Worm (Caenorhabditis elegans) whole organism, L1 larva: ENCODE measurements around the gene acs-6.

Source experiments
- C04F5.9 ChIP-seq: sonication (generic microtip); optimal IDR thresholded peaks from 2 replicates; lab custom pipeline; 2016; ENCODE audit warnings: missing genetic modification characterization, missing compliant biosample characterization
- dpl-1 ChIP-seq, 3 experiments: fragments of 150-350 bp in 2 of 3; sonication (generic microtip) in 1 of 3; optimal IDR thresholded peaks; 2 replicates each; lab custom pipeline; 2014 to 2017; ENCODE audit warnings: missing biosample characterization in 3 of 3, missing genetic modification characterization in 3 of 3, missing genetic modification reagents in 3 of 3
- fkh-8 ChIP-seq: sonication (generic microtip); optimal IDR thresholded peaks from 2 replicates; lab custom pipeline; 2016; ENCODE audit warnings: mild to moderate bottlenecking, missing genetic modification characterization, missing compliant biosample characterization
- lin-15B ChIP-seq: fragments of 150-350 bp; sonication (generic microtip); optimal IDR thresholded peaks from 3 replicates; lab custom pipeline; 2014; ENCODE audit warnings: missing biosample characterization, missing genetic modification characterization
- lsy-2 ChIP-seq, 2 experiments: fragments of 150-350 bp; optimal IDR thresholded peaks; 2 replicates each; lab custom pipeline; 2014; ENCODE audit warnings: missing biosample characterization in 2 of 2, missing genetic modification characterization in 2 of 2
- nhr-47 ChIP-seq: sonication (generic microtip); optimal IDR thresholded peaks from 2 replicates; lab custom pipeline; 2016; ENCODE audit warnings: mild to moderate bottlenecking, missing genetic modification characterization, moderate library complexity, missing compliant biosample characterization
- nhr-84 ChIP-seq: sonication (generic microtip); optimal IDR thresholded peaks from 2 replicates; lab custom pipeline; 2017; ENCODE audit warnings: missing biosample characterization, missing genetic modification characterization
- pax-3 ChIP-seq: fragments of 200-800 bp; sonication (Bioruptor generic); optimal IDR thresholded peaks from 2 replicates; lab custom pipeline; 2018; ENCODE audit warnings: mild to moderate bottlenecking, missing genetic modification characterization, moderate library complexity, missing compliant biosample characterization
- rnt-1 ChIP-seq: sonication (generic microtip); optimal IDR thresholded peaks from 2 replicates; lab custom pipeline; 2016; ENCODE audit warnings: mild to moderate bottlenecking, missing genetic modification characterization, moderate library complexity, missing compliant biosample characterization
- snpc-4 ChIP-seq: fragments of 150-350 bp; optimal IDR thresholded peaks from 2 replicates; lab custom pipeline; 2014; ENCODE audit warnings: missing biosample characterization, missing genetic modification characterization
- swsn-7 ChIP-seq: sonication (generic microtip); optimal IDR thresholded peaks from 2 replicates; lab custom pipeline; 2016; ENCODE audit warnings: missing genetic modification characterization, missing compliant biosample characterization
- tbx-2 ChIP-seq: sonication (generic microtip); optimal IDR thresholded peaks from 2 replicates; lab custom pipeline; 2016; ENCODE audit warnings: missing genetic modification characterization, missing compliant biosample characterization
- tlp-1 ChIP-seq: fragments of 150-350 bp; optimal IDR thresholded peaks from 2 replicates; lab custom pipeline; 2014; ENCODE audit warnings: missing biosample characterization, missing genetic modification characterization

acs-6 gene

ce11 chrII:7112780-7113179, 51.0 kb downstream of the acs-6 start, which contains the start of gene F10E7.6:
Gene F10E7.6 (plus strand): TSS chrII:7113080.
- TF ChIP-seq rnt-1 (tag; lab: Kevin White, UChicago) = no peak
- no peak for TF ChIP-seq fkh-8 (tag; lab: Kevin White, UChicago)
- TF ChIP-seq tbx-2 (tag; lab: Kevin White, UChicago) = no peak
- TF ChIP-seq nhr-84 (tag; lab: Kevin White, UChicago) = no peak
- no peak for TF ChIP-seq snpc-4 (tag; lab: Kevin White, UChicago)
- TF ChIP-seq lin-15B (tag; lab: Kevin White, UChicago) = no peak
- TF ChIP-seq pax-3 (tag; lab: Kevin White, UChicago) = no peak
- TF ChIP-seq C04F5.9 = no peak
- no peak for TF ChIP-seq dpl-1 (GFP tag; optimal IDR thresholded peaks at IDR 0.05; lab: Kevin White, UChicago)
- no peak for TF ChIP-seq lsy-2 (tag; optimal IDR thresholded peaks at IDR 0.05; lab: Kevin White, UChicago)
- no peak for TF ChIP-seq tlp-1 (tag; lab: Kevin White, UChicago)
- TF ChIP-seq nhr-47 (tag; lab: Kevin White, UChicago) = no peak
- no peak for TF ChIP-seq swsn-7 (tag; lab: Kevin White, UChicago)
- TF ChIP-seq, all 84 proteins: peak for 0
